Worm (Caenorhabditis elegans): Measurements from ENCODE around the gene inx-10.

The inx-10 gene

DNA sequence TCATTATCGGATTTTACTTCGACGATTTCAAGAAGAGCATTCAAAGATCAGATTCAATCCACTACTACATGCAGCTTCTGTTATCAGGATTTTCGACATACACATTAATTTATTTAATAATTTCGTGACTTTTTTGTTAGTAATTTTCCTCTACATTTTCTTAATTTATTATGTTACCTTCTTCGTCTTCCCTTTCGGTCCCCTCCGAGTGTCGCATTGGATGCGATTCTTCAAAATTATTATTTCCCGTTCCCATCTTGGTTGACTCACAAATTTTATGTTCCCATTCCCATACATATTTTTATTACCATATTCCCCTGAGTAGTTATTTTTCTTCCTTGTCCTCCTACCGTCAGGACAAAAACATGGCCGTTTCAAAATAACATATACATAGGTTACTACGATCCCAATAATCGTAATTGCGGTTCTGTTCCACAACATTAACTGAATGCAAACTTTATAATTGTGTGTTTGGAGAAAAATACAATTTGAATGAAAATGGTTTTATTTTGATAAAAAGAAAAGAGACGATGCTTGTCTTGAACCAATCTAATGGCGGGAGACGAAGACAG, 48.0 kb downstream of the inx-10 start:
- peak; percentile 59 for TF ChIP-seq nhr-85 (tag)
- peak; percentile 60 for TF ChIP-seq aly-2 (tag; optimal IDR thresholded peaks at IDR 0.05)
- peak; percentile 7 for TF ChIP-seq nhr-90 (tag; optimal IDR thresholded peaks at IDR 0.05; ENCODE audit: poor library complexity)
- peak; percentile 25 for TF ChIP-seq nhr-71 (tag; optimal IDR thresholded peaks at IDR 0.05)

DNA sequence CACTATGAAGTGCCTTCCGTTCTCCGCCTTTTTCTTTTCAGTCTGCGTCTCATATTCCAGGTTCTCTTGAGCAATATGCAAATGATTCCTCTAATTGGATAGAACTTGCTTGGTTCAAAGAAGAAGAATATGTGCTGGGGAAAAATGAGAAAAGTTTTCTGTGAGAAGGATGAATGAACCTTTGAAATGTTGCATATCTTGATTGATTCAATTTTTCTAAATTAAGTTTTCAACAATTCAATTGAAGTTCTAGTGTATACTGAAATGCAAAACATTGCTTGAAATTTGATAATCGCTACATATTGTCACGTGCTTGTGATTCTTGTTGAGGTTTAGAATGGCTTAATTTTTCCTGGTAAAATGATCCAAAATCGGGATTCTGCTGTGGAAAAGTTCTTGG, 49.7 kb downstream of the inx-10 start:
- no peak for TF ChIP-seq dsc-1 (tag; optimal IDR thresholded peaks at IDR 0.05)
- no peak for TF ChIP-seq fkh-4 (tag; optimal IDR thresholded peaks at IDR 0.05; ENCODE audit: borderline replicate concordance)
- peak; percentile 39 for TF ChIP-seq lin-14 (GFP tag; optimal IDR thresholded peaks at IDR 0.05)
- TF ChIP-seq efl-3 (GFP tag; optimal IDR thresholded peaks at IDR 0.05), result no peak
- no peak for TF ChIP-seq ceh-63 (GFP tag; optimal IDR thresholded peaks at IDR 0.05)
- no peak for TF ChIP-seq unc-130 (tag; optimal IDR thresholded peaks at IDR 0.05)
- TF ChIP-seq unc-86 (tag; optimal IDR thresholded peaks at IDR 0.05), result no peak
- peak; percentile 41 for TF ChIP-seq nhr-47 (tag; optimal IDR thresholded peaks at IDR 0.05)
- TF ChIP-seq unc-62 (GFP tag; optimal IDR thresholded peaks at IDR 0.05), result no peak
- no peak for TF ChIP-seq grh-1 (GFP tag; IDR thresholded peaks at IDR 0.05)
- peak; percentile 96 for TF ChIP-seq fkh-10 (GFP tag; optimal IDR thresholded peaks at IDR 0.05)
- no peak for TF ChIP-seq elt-3 (tag; optimal IDR thresholded peaks at IDR 0.05)
- TF ChIP-seq hpl-2 (GFP tag; optimal IDR thresholded peaks at IDR 0.05), result no peak
- TF ChIP-seq pax-3 (tag; optimal IDR thresholded peaks at IDR 0.05), result no peak
- no peak for TF ChIP-seq blmp-1 (tag; optimal IDR thresholded peaks at IDR 0.05)
- no peak for TF ChIP-seq sptf-1 (tag; optimal IDR thresholded peaks at IDR 0.05)
- no peak for TF ChIP-seq alr-1 (tag; optimal IDR thresholded peaks at IDR 0.05; ENCODE audit: borderline replicate concordance)
- TF ChIP-seq lin-35 (GFP tag; optimal IDR thresholded peaks at IDR 0.05), result no peak
- TF ChIP-seq ceh-90 (tag; optimal IDR thresholded peaks at IDR 0.05), result no peak
- no peak for TF ChIP-seq ces-1 (GFP tag; optimal IDR thresholded peaks at IDR 0.05)
- no peak for TF ChIP-seq egl-13 (tag; optimal IDR thresholded peaks at IDR 0.05)
- no peak for TF ChIP-seq lin-13 (GFP tag; optimal IDR thresholded peaks at IDR 0.05)
- TF ChIP-seq jun-1 (tag; optimal IDR thresholded peaks at IDR 0.05), result no peak
- TF ChIP-seq xbp-1 (tag; optimal IDR thresholded peaks at IDR 0.05), result no peak
- no peak for TF ChIP-seq nhr-28 (tag; optimal IDR thresholded peaks at IDR 0.05)
- TF ChIP-seq nhr-11 (tag; optimal IDR thresholded peaks at IDR 0.05), result no peak
- TF ChIP-seq nhr-76 (tag; optimal IDR thresholded peaks at IDR 0.05), result no peak
- TF ChIP-seq Y116A8C.19 (tag; optimal IDR thresholded peaks at IDR 0.05; ENCODE audit: borderline replicate concordance), result no peak
- no peak for TF ChIP-seq ama-1 (optimal IDR thresholded peaks at IDR 0.05)
- no peak for TF ChIP-seq nhr-90 (tag; optimal IDR thresholded peaks at IDR 0.05; ENCODE audit: poor library complexity)
- no peak for TF ChIP-seq nhr-77 (tag; optimal IDR thresholded peaks at IDR 0.05)
- TF ChIP-seq ceh-82 (tag; optimal IDR thresholded peaks at IDR 0.05), result no peak
- peak; percentile 24 for TF ChIP-seq fkh-8 (tag; optimal IDR thresholded peaks at IDR 0.05)
- TF ChIP-seq snu-23 (GFP tag; optimal IDR thresholded peaks at IDR 0.05), result no peak
- no peak for TF ChIP-seq efl-1 (optimal IDR thresholded peaks at IDR 0.05)
- no peak for TF ChIP-seq efl-1 (GFP tag; optimal IDR thresholded peaks at IDR 0.05 in 1 of 2)
- TF ChIP-seq lin-39 (tag; optimal IDR thresholded peaks at IDR 0.05), result no peak
- peak; percentile 36 for TF ChIP-seq nhr-71 (tag; optimal IDR thresholded peaks at IDR 0.05)

DNA sequence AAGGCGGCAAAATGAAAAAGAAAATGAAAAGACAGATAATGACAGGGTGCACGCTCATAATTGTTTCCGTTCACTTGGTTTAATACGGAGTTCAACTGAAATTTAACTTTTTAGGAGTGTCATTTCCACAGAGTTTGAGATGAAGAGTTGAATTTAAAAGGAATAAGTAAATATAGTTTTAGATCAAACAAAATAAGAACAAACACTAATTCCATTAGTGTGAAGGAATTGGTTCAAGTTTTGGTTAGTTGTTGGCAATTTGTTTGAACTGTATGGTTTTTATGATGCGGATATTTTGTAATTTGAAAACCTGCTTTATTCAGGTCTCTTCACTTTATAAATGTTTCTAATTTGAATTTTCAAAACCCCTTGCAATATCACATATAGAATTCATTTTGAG, 50.6 kb downstream of the inx-10 start, which contains the start of gene B0222.15:
B0222.15 (minus strand) TSS at position 101 of the 400 bp plus-strand sequence.
- TF ChIP-seq ama-1 (optimal IDR thresholded peaks at IDR 0.05) (no peak), unc-86 (tag; optimal IDR thresholded peaks at IDR 0.05) (no peak), unc-98 (GFP tag; IDR thresholded peaks at IDR 0.05) (no peak)
